Worm (Caenorhabditis elegans): Measurements from ENCODE around the gene B0244.15.

The B0244.15 gene

ce11 chrIII:5729367-5729766, 13.8 kb upstream of the B0244.15 start:
- TF ChIP-seq med-1 (GFP tag; optimal IDR thresholded peaks at IDR 0.05; ENCODE audit: insufficient read depth) (no peak), T22C8.4 (GFP tag; IDR thresholded peaks at IDR 0.05) (no peak), flt-1 (GFP tag; IDR thresholded peaks at IDR 0.05) (no peak), cog-1 (tag; optimal IDR thresholded peaks at IDR 0.05) (no peak), ztf-29 (GFP tag; IDR thresholded peaks at IDR 0.05) (no peak), ztf-23 (GFP tag; IDR thresholded peaks at IDR 0.05) (no peak), ref-1 (GFP tag; conservative IDR thresholded peaks at IDR 0.05) (no peak), tab-1 (GFP tag; IDR thresholded peaks at IDR 0.05) (no peak), klf-2 (GFP tag; conservative IDR thresholded peaks at IDR 0.05) (no peak)

ce11 chrIII:5730041-5730440, 13.1 kb upstream of the B0244.15 start:
- TF ChIP-seq klf-2 (GFP tag; conservative IDR thresholded peaks at IDR 0.05) (no peak), ztf-29 (GFP tag; IDR thresholded peaks at IDR 0.05) (no peak), ztf-23 (GFP tag; IDR thresholded peaks at IDR 0.05) (no peak), cog-1 (tag; optimal IDR thresholded peaks at IDR 0.05) (no peak), tab-1 (GFP tag; IDR thresholded peaks at IDR 0.05) (no peak), ref-1 (GFP tag; conservative IDR thresholded peaks at IDR 0.05) (no peak), med-1 (GFP tag; optimal IDR thresholded peaks at IDR 0.05; ENCODE audit: insufficient read depth) (no peak), T22C8.4 (GFP tag; IDR thresholded peaks at IDR 0.05) (no peak), flt-1 (GFP tag; IDR thresholded peaks at IDR 0.05) (no peak)

- no peak for TF ChIP-seq ztf-23 (GFP tag; IDR thresholded peaks at IDR 0.05)
- no peak for TF ChIP-seq ztf-29 (GFP tag; IDR thresholded peaks at IDR 0.05)
- TF ChIP-seq tab-1 (GFP tag; IDR thresholded peaks at IDR 0.05) = no peak
- TF ChIP-seq med-1 (GFP tag; optimal IDR thresholded peaks at IDR 0.05; ENCODE audit: insufficient read depth) = no peak
- no peak for TF ChIP-seq T22C8.4 (GFP tag; IDR thresholded peaks at IDR 0.05)
- TF ChIP-seq klf-2 (GFP tag; conservative IDR thresholded peaks at IDR 0.05) = no peak
- TF ChIP-seq ref-1 (GFP tag; conservative IDR thresholded peaks at IDR 0.05) = no peak
- no peak for TF ChIP-seq flt-1 (GFP tag; IDR thresholded peaks at IDR 0.05)
- TF ChIP-seq cog-1 (tag; optimal IDR thresholded peaks at IDR 0.05) = no peak
Measured at ce11 chrIII:5730980-5731636, 12.1 kb upstream of the B0244.15 start, which contains the start of the genes B0244.9 and B0244.7. B0244.9 (minus strand) TSS chrIII:5731030. B0244.7 (plus strand) TSS chrIII:5731501.

ce11 chrIII:5732925-5733324, 10.3 kb upstream of the B0244.15 start, which contains the start of gene B0244.17:
B0244.17 (plus strand) TSS chrIII:5733225.
- TF ChIP-seq klf-2 (GFP tag; conservative IDR thresholded peaks at IDR 0.05) (no peak), flt-1 (GFP tag; IDR thresholded peaks at IDR 0.05) (no peak), T22C8.4 (GFP tag; IDR thresholded peaks at IDR 0.05) (no peak), med-1 (GFP tag; optimal IDR thresholded peaks at IDR 0.05; ENCODE audit: insufficient read depth) (no peak), tab-1 (GFP tag; IDR thresholded peaks at IDR 0.05) (no peak), ref-1 (GFP tag; conservative IDR thresholded peaks at IDR 0.05) (no peak), ztf-29 (GFP tag; IDR thresholded peaks at IDR 0.05) (no peak), ztf-23 (GFP tag; IDR thresholded peaks at IDR 0.05) (no peak), cog-1 (tag; optimal IDR thresholded peaks at IDR 0.05) (no peak)

- TF ChIP-seq klf-2 (GFP tag; conservative IDR thresholded peaks at IDR 0.05) = no peak
- TF ChIP-seq tab-1 (GFP tag; IDR thresholded peaks at IDR 0.05) = no peak
- no peak for TF ChIP-seq flt-1 (GFP tag; IDR thresholded peaks at IDR 0.05)
Measured at ce11 chrIII:5734328-5734727, 8.9 kb upstream of the B0244.15 start.

- no peak for TF ChIP-seq tab-1 (GFP tag; IDR thresholded peaks at IDR 0.05)
- TF ChIP-seq T22C8.4 (GFP tag; IDR thresholded peaks at IDR 0.05) = no peak
Measured at ce11 chrIII:5734905-5735304, 8.3 kb upstream of the B0244.15 start, which contains the start of gene B0244.10. B0244.10 (plus strand) TSS chrIII:5735158.

- TF ChIP-seq T22C8.4 (GFP tag; IDR thresholded peaks at IDR 0.05) (no peak), ztf-29 (GFP tag; IDR thresholded peaks at IDR 0.05) (no peak), flt-1 (GFP tag; IDR thresholded peaks at IDR 0.05) (no peak), ztf-23 (GFP tag; IDR thresholded peaks at IDR 0.05) (no peak), ref-1 (GFP tag; conservative IDR thresholded peaks at IDR 0.05) (no peak), tab-1 (GFP tag; IDR thresholded peaks at IDR 0.05) (no peak), cog-1 (tag; optimal IDR thresholded peaks at IDR 0.05) (no peak), klf-2 (GFP tag; conservative IDR thresholded peaks at IDR 0.05) (no peak), med-1 (GFP tag; optimal IDR thresholded peaks at IDR 0.05; ENCODE audit: insufficient read depth) (no peak)
Measured at ce11 chrIII:5737708-5738107, 5.5 kb upstream of the B0244.15 start, which contains the start of gene B0244.6. B0244.6 (plus strand) TSS chrIII:5738008.

ce11 chrIII:5740666-5741065, 2.5 kb upstream of the B0244.15 start, which contains the start of gene B0244.16:
B0244.16 (plus strand) TSS chrIII:5740966.
- TF ChIP-seq cog-1 (tag; optimal IDR thresholded peaks at IDR 0.05) (no peak), ztf-23 (GFP tag; IDR thresholded peaks at IDR 0.05) (no peak), tab-1 (GFP tag; IDR thresholded peaks at IDR 0.05) (no peak), med-1 (GFP tag; optimal IDR thresholded peaks at IDR 0.05; ENCODE audit: insufficient read depth) (no peak), ref-1 (GFP tag; conservative IDR thresholded peaks at IDR 0.05) (no peak), klf-2 (GFP tag; conservative IDR thresholded peaks at IDR 0.05) (no peak), T22C8.4 (GFP tag; IDR thresholded peaks at IDR 0.05) (no peak), ztf-29 (GFP tag; IDR thresholded peaks at IDR 0.05) (no peak), flt-1 (GFP tag; IDR thresholded peaks at IDR 0.05) (no peak)

ce11 chrIII:5744579-5744978, 1.4 kb downstream of the B0244.15 start, which contains the start of gene B0244.5:
B0244.5 (plus strand) TSS chrIII:5744879.
- TF ChIP-seq flt-1 (GFP tag; IDR thresholded peaks at IDR 0.05) (no peak), med-1 (GFP tag; optimal IDR thresholded peaks at IDR 0.05; ENCODE audit: insufficient read depth) (no peak), cog-1 (tag; optimal IDR thresholded peaks at IDR 0.05) (no peak)

- no peak for TF ChIP-seq tab-1 (GFP tag; IDR thresholded peaks at IDR 0.05)
- no peak for TF ChIP-seq ref-1 (GFP tag; conservative IDR thresholded peaks at IDR 0.05)
- no peak for TF ChIP-seq ztf-23 (GFP tag; IDR thresholded peaks at IDR 0.05)
- no peak for TF ChIP-seq klf-2 (GFP tag; conservative IDR thresholded peaks at IDR 0.05)
- no peak for TF ChIP-seq med-1 (GFP tag; optimal IDR thresholded peaks at IDR 0.05; ENCODE audit: insufficient read depth)
- TF ChIP-seq ztf-29 (GFP tag; IDR thresholded peaks at IDR 0.05) = no peak
- TF ChIP-seq flt-1 (GFP tag; IDR thresholded peaks at IDR 0.05) = no peak
- TF ChIP-seq T22C8.4 (GFP tag; IDR thresholded peaks at IDR 0.05) = no peak
- no peak for TF ChIP-seq cog-1 (tag; optimal IDR thresholded peaks at IDR 0.05)
Measured at ce11 chrIII:5747185-5747584, 4.0 kb downstream of the B0244.15 start, which contains the start of gene B0244.4. B0244.4 (plus strand) TSS chrIII:5747485.

Measured in whole organism, midembryonic.